Worm (Caenorhabditis elegans) whole organism, L2 larva: Measurements from ENCODE around the gene C36A4.4.

Experiments
- ZK546.5 ChIP-seq: sonication (generic microtip); optimal IDR thresholded peaks from 2 replicates; lab custom pipeline; 2017; ENCODE audit warnings: missing biosample characterization, missing genetic modification characterization
- blmp-1 ChIP-seq: sonication (generic microtip); optimal IDR thresholded peaks from 2 replicates; lab custom pipeline; 2017; ENCODE audit warnings: missing genetic modification characterization, mild to moderate bottlenecking, missing compliant biosample characterization, antibody characterized with exemption, moderate library complexity; ENCODE audit not compliant: insufficient read depth
- ceh-16 ChIP-seq: fragments of 150-350 bp; optimal IDR thresholded peaks from 2 replicates; lab custom pipeline; 2014; ENCODE audit warnings: missing biosample characterization, missing genetic modification characterization
- elt-3 ChIP-seq: sonication (generic microtip); optimal IDR thresholded peaks from 2 replicates; lab custom pipeline; 2017; ENCODE audit warnings: missing biosample characterization, missing genetic modification characterization
- fos-1 ChIP-seq: fragments of 150-350 bp; optimal IDR thresholded peaks from 2 replicates; lab custom pipeline; 2014; ENCODE audit warnings: missing biosample characterization, missing genetic modification characterization
- lin-11 ChIP-seq: fragments of 150-350 bp; sonication (generic microtip); optimal IDR thresholded peaks from 2 replicates; lab custom pipeline; 2014; ENCODE audit warnings: missing biosample characterization, missing genetic modification characterization, inconsistent platforms, mixed read lengths
- lsy-2 ChIP-seq, 2 experiments: fragments of 150-350 bp in 1 of 2; sonication (generic microtip) in 1 of 2; optimal IDR thresholded peaks; 2 replicates each; lab custom pipeline; 2014 to 2017; ENCODE audit warnings: missing biosample characterization in 2 of 2, missing genetic modification characterization in 2 of 2
- nhr-10 ChIP-seq: sonication (generic microtip); optimal IDR thresholded peaks from 2 replicates; lab custom pipeline; 2017; ENCODE audit warnings: missing biosample characterization, missing genetic modification characterization
- nhr-237 ChIP-seq: fragments of 150-350 bp; optimal IDR thresholded peaks from 2 replicates; lab custom pipeline; 2014; ENCODE audit warnings: missing biosample characterization, missing genetic modification characterization
- snpc-4 ChIP-seq: fragments of 150-350 bp; optimal IDR thresholded peaks from 2 replicates; lab custom pipeline; 2014; ENCODE audit warnings: missing biosample characterization, missing genetic modification characterization
- ztf-11 ChIP-seq: sonication (generic microtip); optimal IDR thresholded peaks from 2 replicates; lab custom pipeline; 2017; ENCODE audit warnings: missing biosample characterization, missing genetic modification characterization

DNA sequence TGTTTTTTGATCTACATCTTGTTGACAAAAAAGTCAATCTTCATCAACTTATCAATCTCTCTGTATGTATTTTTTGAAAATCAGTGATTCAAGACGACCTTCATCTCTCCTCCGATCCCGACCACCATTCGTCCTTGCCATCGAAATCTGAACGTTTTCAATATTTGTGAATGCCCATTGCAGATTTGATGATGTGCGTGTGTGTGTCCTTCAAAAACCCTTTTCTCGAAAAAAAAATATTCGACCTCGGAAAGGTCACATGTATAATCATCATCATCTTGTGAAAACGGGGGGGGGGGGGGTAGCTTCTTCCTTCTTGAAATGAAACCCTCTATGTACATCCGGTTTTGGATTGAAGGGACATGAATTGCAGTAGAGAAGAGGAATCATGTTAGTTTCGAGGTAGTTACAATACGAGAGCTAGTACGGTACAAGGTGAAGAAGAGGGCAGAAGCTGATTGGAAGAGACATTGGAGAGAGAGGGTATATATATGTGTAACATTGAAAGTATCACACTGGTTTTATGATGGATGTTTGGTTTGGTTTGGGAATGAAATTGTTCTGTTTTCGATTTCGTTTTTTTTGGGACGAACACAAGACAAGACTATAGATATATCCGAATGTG, 30.9 kb downstream of the C36A4.4 start:
- peak in 1 of 2 experiments; percentile 4 for TF ChIP-seq lsy-2 (tag; optimal IDR thresholded peaks at IDR 0.05; lab: Kevin White, UChicago)
- TF ChIP-seq elt-3 (tag; lab: Kevin White, UChicago), result no peak
- TF ChIP-seq ZK546.5 (tag; lab: Kevin White, UChicago), result no peak
- TF ChIP-seq nhr-10 (tag; lab: Kevin White, UChicago), result no peak
- no peak for TF ChIP-seq ztf-11 (tag; lab: Kevin White, UChicago)
- peak; percentile 43 for TF ChIP-seq blmp-1 (tag; lab: Kevin White, UChicago)
- TF ChIP-seq snpc-4 (tag; lab: Kevin White, UChicago), result no peak
- TF ChIP-seq ceh-16 (tag; lab: Kevin White, UChicago), result no peak
- no peak for TF ChIP-seq fos-1 (tag; lab: Kevin White, UChicago)
- no peak for TF ChIP-seq lin-11 (tag; lab: Kevin White, UChicago)
- no peak for TF ChIP-seq nhr-237 (tag; lab: Kevin White, UChicago)
